Fruit fly (Drosophila melanogaster) whole organism, embryonic: Measurements from ENCODE around the gene bon.

Experiments
- Ada2b ChIP-seq: fragments of 200-800 bp; sonication (Bioruptor generic); IDR thresholded peaks from 2 replicates; pipeline ENCODE4 v1.3.6; 2022; ENCODE audit warnings: missing biosample characterization, missing genetic modification characterization
- Asciz ChIP-seq: fragments of 200-800 bp; sonication (Bioruptor generic); optimal IDR thresholded peaks from 2 replicates; lab custom pipeline; 2017; ENCODE audit warnings: missing biosample characterization, mild to moderate bottlenecking, missing genetic modification characterization, missing genetic modification reagents
- CG1024 ChIP-seq: fragments of 200-800 bp; sonication (Bioruptor generic); IDR thresholded peaks from 2 replicates; pipeline ENCODE4 v1.3.6; 2022; ENCODE audit warnings: missing biosample characterization, missing genetic modification characterization
- CG11723 ChIP-seq: fragments of 200-800 bp; sonication (Bioruptor generic); optimal IDR thresholded peaks from 2 replicates; lab custom pipeline; 2017; ENCODE audit warnings: missing biosample characterization, mild to moderate bottlenecking, missing genetic modification characterization
- CG14667 ChIP-seq: fragments of 200-800 bp; sonication (Bioruptor generic); IDR thresholded peaks from 2 replicates; pipeline ENCODE4 v1.3.6; 2022; ENCODE audit warnings: missing biosample characterization, missing genetic modification characterization
- CG14965 ChIP-seq: fragments of 200-800 bp; sonication (Bioruptor generic); optimal IDR thresholded peaks from 2 replicates; lab custom pipeline; 2016; ENCODE audit warnings: missing biosample characterization, missing genetic modification characterization, borderline replicate concordance
- CG1602 ChIP-seq: fragments of 200-800 bp; sonication (Bioruptor generic); optimal IDR thresholded peaks from 3 replicates; lab custom pipeline; 2016; ENCODE audit warnings: missing biosample characterization, missing genetic modification characterization
- CG18476 ChIP-seq: fragments of 200-800 bp; sonication (Bioruptor generic); optimal IDR thresholded peaks from 2 replicates; lab custom pipeline; 2016; ENCODE audit warnings: missing biosample characterization, mild to moderate bottlenecking, missing genetic modification characterization
- CG18764 ChIP-seq: fragments of 200-800 bp; sonication (Bioruptor generic); optimal IDR thresholded peaks from 3 replicates; lab custom pipeline; 2016; ENCODE audit warnings: missing biosample characterization, missing genetic modification characterization
- CG30020 ChIP-seq: fragments of 200-800 bp; optimal IDR thresholded peaks from 2 replicates; lab custom pipeline; 2019; ENCODE audit warnings: missing biosample characterization, mild to moderate bottlenecking, missing genetic modification characterization, moderate library complexity
- CG31224 ChIP-seq: fragments of 200-800 bp; sonication (Bioruptor generic); IDR thresholded peaks from 2 replicates; pipeline ENCODE4 v1.3.6; 2022; ENCODE audit warnings: missing biosample characterization, missing genetic modification characterization
- CG31388 ChIP-seq: fragments of 200-800 bp; sonication (Bioruptor generic); optimal IDR thresholded peaks from 2 replicates; lab custom pipeline; 2016; ENCODE audit warnings: missing biosample characterization, missing genetic modification characterization
- CG3281 ChIP-seq: fragments of 200-800 bp; sonication (Bioruptor generic); optimal IDR thresholded peaks from 3 replicates; lab custom pipeline; 2017; ENCODE audit warnings: missing biosample characterization, mild to moderate bottlenecking, missing genetic modification characterization
- CG3726 ChIP-seq: fragments of 200-800 bp; sonication (Bioruptor generic); IDR thresholded peaks from 3 replicates; pipeline ENCODE4, ENCODE4 v1.3.6; 2022; ENCODE audit warnings: missing biosample characterization, missing genetic modification characterization
- CG3847 ChIP-seq: fragments of 200-800 bp; sonication (Bioruptor generic); IDR thresholded peaks from 2 replicates; pipeline ENCODE4 v1.3.6; 2022; ENCODE audit warnings: missing biosample characterization, missing genetic modification characterization
- CG6689 ChIP-seq: fragments of 200-800 bp; sonication (Bioruptor generic); IDR thresholded peaks from 2 replicates; pipeline ENCODE4 v1.3.6; 2022; ENCODE audit warnings: missing biosample characterization, missing genetic modification characterization
- CG8388 ChIP-seq: fragments of 200-800 bp; sonication (Bioruptor generic); optimal IDR thresholded peaks from 2 replicates; lab custom pipeline; 2019; ENCODE audit warnings: missing biosample characterization, mild to moderate bottlenecking, missing genetic modification characterization, moderate library complexity
- CG9876 ChIP-seq: fragments of 200-800 bp; sonication (Bioruptor generic); optimal IDR thresholded peaks from 2 replicates; lab custom pipeline; 2016; ENCODE audit warnings: missing biosample characterization, missing genetic modification characterization
- D19A ChIP-seq: fragments of 200-800 bp; optimal IDR thresholded peaks from 3 replicates; lab custom pipeline; 2019; ENCODE audit warnings: missing biosample characterization, mild to moderate bottlenecking, missing genetic modification characterization, moderate library complexity
- Dip3 ChIP-seq: fragments of 200-800 bp; sonication (Bioruptor generic); optimal IDR thresholded peaks from 3 replicates; lab custom pipeline; 2016; ENCODE audit warnings: missing biosample characterization, missing genetic modification characterization
- Dref ChIP-seq: fragments of 200-800 bp; sonication (Bioruptor generic); IDR thresholded peaks from 2 replicates; pipeline ENCODE4 v1.3.6; 2022; ENCODE audit warnings: missing biosample characterization, missing genetic modification characterization
- Ets97D ChIP-seq: fragments of 200-800 bp; sonication (Bioruptor generic); optimal IDR thresholded peaks from 3 replicates; lab custom pipeline; 2016; ENCODE audit warnings: missing biosample characterization, missing genetic modification characterization
- Fer3 ChIP-seq: fragments of 200-800 bp; sonication (Bioruptor generic); optimal IDR thresholded peaks from 2 replicates; lab custom pipeline; 2018; ENCODE audit warnings: missing biosample characterization, mild to moderate bottlenecking, missing genetic modification characterization, moderate library complexity
- HLHmδ ChIP-seq: fragments of 200-800 bp; sonication (Bioruptor generic); optimal IDR thresholded peaks from 2 replicates; lab custom pipeline; 2018; ENCODE audit warnings: missing biosample characterization, mild to moderate bottlenecking, missing genetic modification characterization, moderate library complexity
- Hmx ChIP-seq: fragments of 200-800 bp; sonication (Bioruptor generic); optimal IDR thresholded peaks from 2 replicates; lab custom pipeline; 2016; ENCODE audit warnings: missing biosample characterization, missing genetic modification characterization
- Hr78 ChIP-seq, 2 experiments: fragments of 200-800 bp in 1 of 2; fragments of >200 bp in 1 of 2; sonication (Bioruptor generic) in 1 of 2; optimal IDR thresholded peaks; 2 replicates each; lab custom pipeline; 2017 to 2019; ENCODE audit warnings: missing biosample characterization in 2 of 2, missing genetic modification characterization in 2 of 2, mild to moderate bottlenecking in 1 of 2, moderate library complexity in 1 of 2
- Hsf ChIP-seq: fragments of 200-800 bp; sonication (Bioruptor generic); optimal IDR thresholded peaks from 3 replicates; lab custom pipeline; 2016; ENCODE audit warnings: missing biosample characterization, missing genetic modification characterization
- Jarid2 ChIP-seq: fragments of 200-800 bp; sonication (Bioruptor generic); optimal IDR thresholded peaks from 3 replicates; lab custom pipeline; 2017; ENCODE audit warnings: mild to moderate bottlenecking, missing biosample characterization, missing genetic modification reagents, missing genetic modification characterization
- Myb ChIP-seq: fragments of 200-800 bp; sonication (Bioruptor generic); optimal IDR thresholded peaks from 2 replicates; lab custom pipeline; 2016; ENCODE audit warnings: missing biosample characterization, missing genetic modification characterization
- Spps ChIP-seq: fragments of 200-800 bp; sonication (Bioruptor generic); optimal IDR thresholded peaks from 2 replicates; lab custom pipeline; 2018; ENCODE audit warnings: missing biosample characterization, mild to moderate bottlenecking, missing genetic modification characterization
- al ChIP-seq: fragments of 200-800 bp; sonication (Bioruptor generic); IDR thresholded peaks from 2 replicates; pipeline ENCODE4 v1.3.6; 2022; ENCODE audit warnings: missing biosample characterization, missing genetic modification characterization
- ara ChIP-seq: fragments of 200-800 bp; sonication (Bioruptor generic); IDR thresholded peaks from 2 replicates; pipeline ENCODE4 v1.3.6; 2022; ENCODE audit warnings: missing biosample characterization, missing genetic modification characterization
- cad ChIP-seq: fragments of >200 bp; optimal IDR thresholded peaks from 2 replicates; lab custom pipeline; 2017; ENCODE audit warnings: missing biosample characterization, missing genetic modification characterization
- ci ChIP-seq: fragments of 200-800 bp; sonication (Bioruptor generic); IDR thresholded peaks from 3 replicates; pipeline ENCODE4 v1.3.6; 2022; ENCODE audit warnings: missing biosample characterization, missing genetic modification characterization
- dm ChIP-seq: fragments of 200-800 bp; sonication (Bioruptor generic); optimal IDR thresholded peaks from 3 replicates; lab custom pipeline; 2016; ENCODE audit warnings: missing biosample characterization, missing genetic modification characterization
- esg ChIP-seq: fragments of 200-800 bp; sonication (Bioruptor generic); conservative IDR thresholded peaks from 2 replicates; pipeline ENCODE4 v1.3.6; 2022; ENCODE audit warnings: missing biosample characterization, missing genetic modification characterization
- h ChIP-seq: fragments of >200 bp; optimal IDR thresholded peaks from 2 replicates; lab custom pipeline; 2017
- ham ChIP-seq: fragments of 200-800 bp; sonication (Bioruptor generic); IDR thresholded peaks from 2 replicates; pipeline ENCODE4 v1.3.6; 2022; ENCODE audit warnings: missing biosample characterization, missing genetic modification characterization
- hth ChIP-seq: fragments of >200 bp; optimal IDR thresholded peaks from 2 replicates; lab custom pipeline; 2017; ENCODE audit warnings: inconsistent platforms
- insv ChIP-seq, 2 experiments: fragments of 200-800 bp; sonication (Bioruptor generic); optimal IDR thresholded peaks; 3 replicates each; lab custom pipeline; 2016 to 2018; ENCODE audit warnings: missing biosample characterization in 2 of 2, missing genetic modification characterization in 2 of 2
- lmd ChIP-seq: fragments of 200-800 bp; sonication (Bioruptor generic); IDR thresholded peaks from 2 replicates; pipeline ENCODE4 v1.3.6; 2022; ENCODE audit warnings: missing biosample characterization, missing genetic modification characterization
- lola ChIP-seq, 3 experiments: fragments of >200 bp in 2 of 3; fragments of 200-800 bp in 1 of 3; sonication (Bioruptor generic) in 1 of 3; optimal IDR thresholded peaks; 2 replicates each; lab custom pipeline; 2017 to 2019; ENCODE audit warnings: missing biosample characterization in 3 of 3, missing genetic modification characterization in 3 of 3, mild to moderate bottlenecking in 1 of 3, moderate library complexity in 1 of 3
- lov ChIP-seq, 2 experiments: fragments of 200-800 bp in 1 of 2; fragments of >200 bp in 1 of 2; sonication (Bioruptor generic) in 1 of 2; IDR thresholded peaks in 1 of 2; optimal IDR thresholded peaks in 1 of 2; 2 replicates in 1 of 2; 3 replicates in 1 of 2; pipeline versions ENCODE4 v1.3.6 to Lab custom; 2017 to 2022; ENCODE audit warnings: missing biosample characterization in 1 of 2, missing genetic modification characterization in 1 of 2
- mirr ChIP-seq: fragments of 200-800 bp; sonication (Bioruptor generic); optimal IDR thresholded peaks from 3 replicates; lab custom pipeline; 2018; ENCODE audit warnings: missing biosample characterization, mild to moderate bottlenecking, missing genetic modification characterization
- org-1 ChIP-seq: fragments of 200-800 bp; sonication (Bioruptor generic); optimal IDR thresholded peaks from 2 replicates; lab custom pipeline; 2017; ENCODE audit warnings: missing biosample characterization, missing genetic modification characterization
- peb ChIP-seq: fragments of 200-800 bp; sonication (Bioruptor generic); IDR thresholded peaks from 2 replicates; pipeline ENCODE4 v1.3.6; 2022; ENCODE audit warnings: missing biosample characterization, missing genetic modification characterization
- pzg ChIP-seq: fragments of 200-800 bp; sonication (Bioruptor generic); optimal IDR thresholded peaks from 3 replicates; lab custom pipeline; 2018; ENCODE audit warnings: missing biosample characterization, mild to moderate bottlenecking, missing genetic modification characterization, moderate library complexity
- ro ChIP-seq: fragments of 200-800 bp; sonication (Bioruptor generic); IDR thresholded peaks from 2 replicates; pipeline ENCODE4 v1.3.6; 2022; ENCODE audit warnings: missing biosample characterization, missing genetic modification characterization
- slbo ChIP-seq: fragments of 200-800 bp; sonication (Bioruptor generic); IDR thresholded peaks from 2 replicates; pipeline ENCODE4 v1.3.6; 2022; ENCODE audit warnings: missing biosample characterization, missing genetic modification characterization
- zfh1 ChIP-seq: fragments of 200-800 bp; sonication (Bioruptor generic); IDR thresholded peaks from 3 replicates; pipeline ENCODE4 v1.3.6; 2022; ENCODE audit warnings: missing biosample characterization, missing genetic modification characterization

The bon gene

DNA sequence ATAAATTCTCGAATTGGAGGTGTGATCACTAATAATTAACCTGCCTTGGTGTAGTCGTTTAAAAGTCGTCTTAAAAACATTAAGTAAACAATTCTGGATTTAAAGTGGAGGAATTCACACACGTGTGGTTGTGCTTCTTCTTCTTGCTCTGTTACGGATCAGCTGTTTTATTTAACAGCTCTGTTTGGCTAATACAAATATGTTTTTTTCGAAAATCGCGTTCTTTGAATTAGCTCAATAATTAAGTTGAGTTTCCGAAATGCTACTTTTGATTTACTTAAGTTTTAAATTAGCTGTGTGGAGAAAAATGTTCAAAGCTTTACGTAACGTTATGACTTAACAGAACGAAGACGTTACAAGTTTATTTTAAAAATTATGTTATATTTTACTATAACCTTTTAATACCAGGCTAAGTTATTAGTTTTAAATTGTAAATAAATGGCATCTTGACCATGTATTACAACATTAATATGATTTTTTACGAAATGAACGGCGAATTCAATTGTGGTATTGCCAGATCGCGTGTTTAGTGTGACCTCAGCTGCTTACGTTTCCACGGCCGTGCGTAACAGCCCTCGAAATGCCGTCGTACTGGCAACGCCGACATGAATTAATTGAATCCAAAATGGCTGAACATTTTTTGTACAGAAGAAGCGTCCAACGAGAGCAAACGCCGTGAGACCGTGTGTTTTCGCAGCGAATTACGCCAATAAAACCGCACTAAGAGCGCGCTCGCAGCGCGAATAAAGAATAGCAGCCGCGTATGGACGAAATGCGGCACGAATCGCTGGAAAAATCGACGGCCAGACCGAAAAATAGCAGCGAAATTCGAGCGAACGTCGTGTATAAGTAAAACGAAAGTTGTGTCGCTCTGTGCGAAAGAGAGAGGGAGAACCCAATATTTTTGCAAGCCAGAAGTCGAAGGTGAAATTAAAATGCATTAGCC, at the start of gene bon, which contains the start of gene Pus1 (continued):
- TF ChIP-seq ro (GFP tag; lab: Robert Waterston, UW) (no peak), CG18764 (GFP tag; lab: Kevin White, UChicago) (peak; percentile 97), CG14965 (GFP tag; lab: Kevin White, UChicago) (no peak), slbo (GFP tag; lab: Robert Waterston, UW) (peak; percentile 52; the same call in 1 of the 2 replicates), D19A (no peak), CG14667 (GFP tag; lab: Robert Waterston, UW) (no peak), CG6689 (GFP tag; lab: Robert Waterston, UW) (no peak), Jarid2 (GFP tag; lab: Kevin White, UChicago) (peak; percentile 49), org-1 (GFP tag; lab: Kevin White, UChicago) (no peak), esg (GFP tag; lab: Robert Waterston, UW) (no peak), ara (GFP tag; lab: Robert Waterston, UW) (no peak), Hr78 (GFP tag; optimal IDR thresholded peaks at IDR 0.05; lab: Kevin White, UChicago) (no peak), al (GFP tag; lab: Robert Waterston, UW) (no peak), CG18476 (GFP tag; lab: Kevin White, UChicago) (no peak), peb (GFP tag; lab: Robert Waterston, UW) (no peak), CG30020 (tag; lab: Kevin White, UChicago) (peak; percentile 43), insv (GFP tag; optimal IDR thresholded peaks at IDR 0.05; lab: Kevin White, UChicago) (no peak), Dref (GFP tag; lab: Robert Waterston, UW) (no peak), Hsf (peak; percentile 43), h (no peak), dm (GFP tag; lab: Kevin White, UChicago) (peak; percentile 53), zfh1 (GFP tag; lab: Robert Waterston, UW) (peak; percentile 37; the same call in 1 of the 3 replicates), CG1602 (GFP tag; lab: Kevin White, UChicago) (no peak), mirr (GFP tag; lab: Kevin White, UChicago) (no peak), CG1024 (GFP tag; lab: Robert Waterston, UW) (no peak), CG9876 (no peak), CG31388 (GFP tag; lab: Kevin White, UChicago) (no peak), CG8388 (GFP tag; lab: Kevin White, UChicago) (no peak), CG31224 (no peak), Spps (tag; lab: Kevin White, UChicago) (no peak), cad (GFP tag; lab: Kevin White, UChicago) (no peak), Ets97D (peak; percentile 83), Fer3 (tag; lab: Kevin White, UChicago) (no peak), lov (optimal IDR thresholded peaks at IDR 0.05; lab: Kevin White, UChicago) (no peak), lov (GFP tag; IDR thresholded peaks at IDR 0.05; lab: Robert Waterston, UW) (no peak), CG3281 (GFP tag; lab: Kevin White, UChicago) (no peak), CG11723 (no peak), pzg (GFP tag; lab: Kevin White, UChicago) (peak; percentile 87), lola (GFP tag; optimal IDR thresholded peaks at IDR 0.05; lab: Kevin White, UChicago) (no peak), Asciz (no peak), hth (no peak), lmd (GFP tag; lab: Robert Waterston, UW) (no peak), Dip3 (no peak), Myb (peak; percentile 65), CG3726 (GFP tag; lab: Robert Waterston, UW) (no peak), Ada2b (no peak), HLHmδ (GFP tag; lab: Kevin White, UChicago) (peak; percentile 37), ci (GFP tag; lab: Robert Waterston, UW) (peak; percentile 20; the same call in 1 of the 3 replicates), ham (GFP tag; lab: Robert Waterston, UW) (no peak), CG3847 (peak; percentile 64), Hmx (GFP tag; lab: Kevin White, UChicago) (no peak)
